Worm (Caenorhabditis elegans) whole organism, L4 larva: ENCODE measurements around the gene T07C4.12.

Source experiments
- F26F4.8 ChIP-seq: fragments of 200-800 bp; sonication (Bioruptor generic); conservative IDR thresholded peaks from 2 replicates; pipeline ENCODE4 v1.3.6; 2022; ENCODE audit warnings: missing genetic modification characterization, missing compliant biosample characterization
- F44E2.7 ChIP-seq: fragments of 200-800 bp; sonication (Bioruptor generic); IDR thresholded peaks from 2 replicates; pipeline ENCODE4 v2.1.2; 2022; ENCODE audit warnings: missing genetic modification characterization, missing compliant biosample characterization
- R02D3.7 ChIP-seq: fragments of 150-350 bp; sonication (generic microtip); optimal IDR thresholded peaks from 3 replicates; lab custom pipeline; 2014; ENCODE audit warnings: missing biosample characterization, missing genetic modification characterization
- Y48G9A.11 ChIP-seq: fragments of 200-800 bp; sonication (Bioruptor generic); IDR thresholded peaks from 2 replicates; pipeline ENCODE4 v1.3.6; 2022; ENCODE audit warnings: missing genetic modification reagents, missing genetic modification characterization, missing compliant biosample characterization
- Y75B8A.6 ChIP-seq: fragments of 200-800 bp; sonication (Bioruptor generic); IDR thresholded peaks from 2 replicates; pipeline ENCODE4 v1.3.6; 2022; ENCODE audit warnings: missing genetic modification reagents, missing genetic modification characterization, missing compliant biosample characterization
- aha-1 ChIP-seq: fragments of 150-350 bp; peaks from one replicate; lab custom pipeline; 2014; ENCODE audit warnings: missing biosample characterization, missing genetic modification characterization
- aly-2 ChIP-seq: sonication (generic microtip); optimal IDR thresholded peaks from 2 replicates; lab custom pipeline; 2018; ENCODE audit warnings: missing biosample characterization, missing genetic modification characterization
- attf-4 ChIP-seq: sonication (generic microtip); optimal IDR thresholded peaks from 3 replicates; lab custom pipeline; 2017; ENCODE audit warnings: missing biosample characterization, missing genetic modification characterization
- ceh-20 ChIP-seq: fragments of 200-800 bp; sonication (Bioruptor generic); IDR thresholded peaks from 2 replicates; pipeline ENCODE4 v1.3.6; 2022; ENCODE audit warnings: missing genetic modification reagents, missing genetic modification characterization, missing compliant biosample characterization
- cey-2 ChIP-seq: sonication (generic microtip); optimal IDR thresholded peaks from 3 replicates; lab custom pipeline; 2017; ENCODE audit warnings: missing genetic modification characterization, mild to moderate bottlenecking, missing compliant biosample characterization, antibody characterized with exemption, borderline replicate concordance; ENCODE audit not compliant: insufficient read depth
- ctbp-1 ChIP-seq: fragments of 200-800 bp; sonication (Bioruptor generic); IDR thresholded peaks from 2 replicates; pipeline ENCODE4 v1.3.6; 2022; ENCODE audit warnings: missing genetic modification reagents, missing genetic modification characterization, missing compliant biosample characterization
- daf-16 ChIP-seq, 3 experiments: sonication (generic microtip); optimal IDR thresholded peaks; 2 replicates each; lab custom pipeline; 2016 to 2017; ENCODE audit warnings: missing genetic modification characterization in 3 of 3, missing genetic modification reagents in 3 of 3, mild to moderate bottlenecking in 2 of 3, missing compliant biosample characterization in 2 of 3, missing biosample characterization in 1 of 3, moderate library complexity in 1 of 3
- daf-19 ChIP-seq: fragments of 200-800 bp; sonication (Bioruptor generic); conservative IDR thresholded peaks from 2 replicates; pipeline ENCODE4 v1.3.6; 2022; ENCODE audit warnings: missing genetic modification characterization, missing compliant biosample characterization
- duxl-1 ChIP-seq: sonication (generic microtip); optimal IDR thresholded peaks from 2 replicates; lab custom pipeline; 2016; ENCODE audit warnings: mild to moderate bottlenecking, missing genetic modification characterization, moderate library complexity, missing compliant biosample characterization; ENCODE audit not compliant: poor library complexity
- dve-1 ChIP-seq: sonication (generic microtip); optimal IDR thresholded peaks from 2 replicates; lab custom pipeline; 2017; ENCODE audit warnings: antibody characterized with exemption, mild to moderate bottlenecking, missing genetic modification characterization, missing compliant biosample characterization; ENCODE audit not compliant: insufficient read depth
- fkh-10 ChIP-seq: fragments of 150-350 bp; optimal IDR thresholded peaks from 2 replicates; lab custom pipeline; 2014; ENCODE audit warnings: missing biosample characterization, missing genetic modification reagents, missing genetic modification characterization
- hlh-11 ChIP-seq: fragments of 200-800 bp; sonication (Bioruptor generic); optimal IDR thresholded peaks from 2 replicates; lab custom pipeline; 2018; ENCODE audit warnings: mild to moderate bottlenecking, missing genetic modification characterization, missing compliant biosample characterization
- hmg-1.1 ChIP-seq: fragments of 200-800 bp; sonication (Bioruptor generic); IDR thresholded peaks from 2 replicates; pipeline ENCODE4 v1.3.6; 2022; ENCODE audit warnings: missing genetic modification reagents, missing genetic modification characterization, missing compliant biosample characterization
- jun-1 ChIP-seq: fragments of 150-350 bp; optimal IDR thresholded peaks from 2 replicates; lab custom pipeline; 2014; ENCODE audit warnings: missing biosample characterization, missing genetic modification reagents, missing genetic modification characterization
- lim-7 ChIP-seq: fragments of 200-800 bp; sonication (Bioruptor generic); IDR thresholded peaks from 2 replicates; pipeline ENCODE4 v1.3.6; 2022; ENCODE audit warnings: missing genetic modification characterization, missing compliant biosample characterization
- madf-9 ChIP-seq: fragments of 200-800 bp; sonication (Bioruptor generic); conservative IDR thresholded peaks from 2 replicates; pipeline ENCODE4 v1.3.6; 2022; ENCODE audit warnings: missing genetic modification reagents, missing genetic modification characterization, missing compliant biosample characterization
- mep-1 ChIP-seq: fragments of 150-350 bp; sonication (generic microtip); optimal IDR thresholded peaks from 3 replicates; lab custom pipeline; 2014; ENCODE audit warnings: missing biosample characterization, missing genetic modification characterization
- mes-2 ChIP-seq: sonication (generic microtip); optimal IDR thresholded peaks from 2 replicates; lab custom pipeline; 2016; ENCODE audit warnings: missing genotype, mild to moderate bottlenecking, missing genetic modification characterization, missing compliant biosample characterization; ENCODE audit not compliant: poor library complexity, severe bottlenecking
- mxl-2 ChIP-seq: fragments of 200-800 bp; sonication (Bioruptor generic); conservative IDR thresholded peaks from 2 replicates; pipeline ENCODE4 v1.3.6; 2022; ENCODE audit warnings: missing genetic modification reagents, missing genetic modification characterization, missing compliant biosample characterization
- mxl-3 ChIP-seq: fragments of 200-800 bp; sonication (Bioruptor generic); optimal IDR thresholded peaks from 2 replicates; lab custom pipeline; 2018; ENCODE audit warnings: mild to moderate bottlenecking, missing genetic modification characterization, missing compliant biosample characterization
- nhr-102 ChIP-seq: sonication (generic microtip); optimal IDR thresholded peaks from 2 replicates; lab custom pipeline; 2016; ENCODE audit warnings: mild to moderate bottlenecking, missing genetic modification characterization, moderate library complexity, missing compliant biosample characterization
- nhr-111 ChIP-seq: fragments of 200-800 bp; sonication (Bioruptor generic); optimal IDR thresholded peaks from 2 replicates; lab custom pipeline; 2018; ENCODE audit warnings: mild to moderate bottlenecking, missing genetic modification characterization, missing compliant biosample characterization
- nhr-25 ChIP-seq: sonication (generic microtip); optimal IDR thresholded peaks from 2 replicates; lab custom pipeline; 2017; ENCODE audit warnings: missing genetic modification characterization, mild to moderate bottlenecking, missing compliant biosample characterization, antibody characterized with exemption, moderate library complexity, borderline replicate concordance; ENCODE audit not compliant: insufficient read depth
- nhr-48 ChIP-seq: sonication (generic microtip); optimal IDR thresholded peaks from 2 replicates; lab custom pipeline; 2016; ENCODE audit warnings: mild to moderate bottlenecking, missing genetic modification characterization, missing compliant biosample characterization
- nhr-76 ChIP-seq: fragments of 150-350 bp; optimal IDR thresholded peaks from 2 replicates; lab custom pipeline; 2014; ENCODE audit warnings: missing biosample characterization, missing genetic modification characterization
- nhr-77 ChIP-seq: fragments of 150-350 bp; optimal IDR thresholded peaks from 2 replicates; lab custom pipeline; 2014; ENCODE audit warnings: missing biosample characterization, missing genetic modification characterization
- php-3 ChIP-seq: fragments of 200-800 bp; sonication (Bioruptor generic); IDR thresholded peaks from 2 replicates; pipeline ENCODE4 v1.3.6; 2022; ENCODE audit warnings: missing genetic modification reagents, missing genetic modification characterization, missing compliant biosample characterization
- pqm-1 ChIP-seq: sonication (generic microtip); optimal IDR thresholded peaks from 2 replicates; lab custom pipeline; 2017; ENCODE audit warnings: missing biosample characterization, missing genetic modification characterization
- snpc-1.2 ChIP-seq: fragments of 200-800 bp; sonication (Bioruptor generic); IDR thresholded peaks from 2 replicates; pipeline ENCODE4 v1.3.6; 2022; ENCODE audit warnings: missing genetic modification reagents, missing genetic modification characterization, missing compliant biosample characterization
- snpc-4 ChIP-seq: fragments of 150-350 bp; optimal IDR thresholded peaks from 2 replicates; lab custom pipeline; 2014; ENCODE audit warnings: missing biosample characterization, missing genetic modification characterization
- zfp-2 ChIP-seq: sonication (generic microtip); optimal IDR thresholded peaks from 2 replicates; lab custom pipeline; 2016; ENCODE audit warnings: mild to moderate bottlenecking, missing genetic modification characterization, missing compliant biosample characterization
- zfp-3 ChIP-seq: fragments of 200-800 bp; sonication (Bioruptor generic); conservative IDR thresholded peaks from 2 replicates; pipeline ENCODE4 v1.3.6; 2022; ENCODE audit warnings: missing genetic modification reagents, missing genetic modification characterization, missing compliant biosample characterization
- zip-11 ChIP-seq: fragments of 200-800 bp; sonication (Bioruptor generic); IDR thresholded peaks from 2 replicates; pipeline ENCODE4 v1.3.6; 2022; ENCODE audit warnings: missing genetic modification characterization, missing compliant biosample characterization

T07C4.12 gene

DNA sequence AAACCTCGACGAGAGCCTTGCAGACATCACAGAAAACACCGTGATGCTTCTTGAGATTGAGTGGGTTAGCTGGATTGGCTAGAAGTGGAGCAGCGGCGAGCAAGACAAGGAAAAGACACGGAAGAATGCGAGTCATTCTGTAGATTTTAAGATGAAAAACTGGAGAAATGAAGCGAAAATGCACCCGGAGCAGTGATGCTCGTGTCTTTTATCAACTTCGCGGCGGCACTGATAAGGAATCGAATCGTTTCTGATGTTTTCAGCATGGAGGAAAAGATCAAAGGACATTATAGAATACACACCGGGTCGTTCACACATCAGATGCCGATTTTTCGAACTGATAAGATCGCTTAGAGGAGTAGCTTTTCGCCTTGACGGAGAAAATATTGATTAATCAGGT lies 22.9 kb upstream of the T07C4.12 start, which contains the start of gene spp-1 (continued):
- TF ChIP-seq mxl-3 (GFP tag; lab: Kevin White, UChicago) = no peak
- TF ChIP-seq attf-4 (tag; lab: Kevin White, UChicago) = no peak
- TF ChIP-seq nhr-102 (tag; lab: Kevin White, UChicago) = peak; percentile 22
- peak; percentile 90 for TF ChIP-seq dve-1
- TF ChIP-seq zip-11 (GFP tag; lab: Robert Waterston, UW) = no peak
- TF ChIP-seq pqm-1 (tag; lab: Kevin White, UChicago) = peak; percentile 86
- TF ChIP-seq hlh-11 = peak; percentile 84
- no peak for TF ChIP-seq F44E2.7 (GFP tag; lab: Robert Waterston, UW)
- TF ChIP-seq snpc-1.2 = no peak
- TF ChIP-seq Y75B8A.6 (GFP tag; lab: Robert Waterston, UW) = no peak
- TF ChIP-seq, all 104 proteins: peak for 17

ce11 chrIII:10354591-10354990 lies 22.1 kb upstream of the T07C4.12 start:
- no peak for TF ChIP-seq cey-2 (tag; lab: Kevin White, UChicago)
- TF ChIP-seq nhr-76 (tag; lab: Kevin White, UChicago) = no peak
- TF ChIP-seq nhr-102 (tag; lab: Kevin White, UChicago) = no peak
- peak in 1 of 2 experiments; percentile 6 for TF ChIP-seq daf-16 (GFP tag; optimal IDR thresholded peaks at IDR 0.05; lab: Kevin White, UChicago)
- TF ChIP-seq daf-16 (tag; optimal IDR thresholded peaks at IDR 0.05; lab: Kevin White, UChicago) = peak; percentile 63
- peak; percentile 34 for TF ChIP-seq nhr-77 (tag; lab: Kevin White, UChicago)
- peak; percentile 83 for TF ChIP-seq aha-1
- no peak for TF ChIP-seq attf-4 (tag; lab: Kevin White, UChicago)
- TF ChIP-seq daf-19 (GFP tag; lab: Robert Waterston, UW) = no peak
- TF ChIP-seq Y48G9A.11 (GFP tag; lab: Robert Waterston, UW) = no peak
- TF ChIP-seq jun-1 (tag; lab: Kevin White, UChicago) = no peak
- TF ChIP-seq dve-1 = peak; percentile 60
- TF ChIP-seq fkh-10 (GFP tag; lab: Kevin White, UChicago) = no peak
- TF ChIP-seq Y75B8A.6 (GFP tag; lab: Robert Waterston, UW) = no peak
- peak; percentile 32 for TF ChIP-seq duxl-1 (tag; lab: Kevin White, UChicago)
- TF ChIP-seq ctbp-1 (GFP tag; lab: Robert Waterston, UW) = no peak
- TF ChIP-seq mes-2 (tag; lab: Kevin White, UChicago) = no peak
- TF ChIP-seq lim-7 (GFP tag; lab: Robert Waterston, UW) = no peak
- no peak for TF ChIP-seq snpc-4 (tag; lab: Kevin White, UChicago)
- TF ChIP-seq zfp-3 (GFP tag; lab: Robert Waterston, UW) = 0 out of 2 replicates have a peak, but pooled peaks have one; percentile 49
- no peak for TF ChIP-seq nhr-25
- no peak for TF ChIP-seq hmg-1.1 (GFP tag; lab: Robert Waterston, UW)
- TF ChIP-seq, all 104 proteins: peak for 6

DNA sequence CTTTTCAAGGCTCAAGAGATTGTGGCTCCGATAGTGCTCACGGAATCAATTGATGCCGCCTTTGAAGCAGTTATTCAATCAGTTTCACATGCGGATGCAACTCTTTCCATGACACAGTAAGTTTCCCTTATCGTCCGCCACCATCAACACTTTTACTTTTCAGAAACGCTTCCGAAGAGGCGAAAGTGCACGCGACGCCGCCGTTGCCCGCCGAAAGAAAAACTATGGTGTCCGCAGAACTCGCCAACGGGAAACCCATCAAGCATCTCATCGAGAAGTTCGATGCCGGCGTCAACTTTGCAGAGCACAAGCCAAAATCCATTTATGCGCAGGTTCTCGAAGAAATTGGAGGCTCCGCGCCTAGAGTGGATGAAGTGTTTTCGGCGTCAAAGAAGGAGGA lies 21.0 kb upstream of the T07C4.12 start:
- no peak for TF ChIP-seq php-3 (GFP tag; lab: Robert Waterston, UW)
- TF ChIP-seq snpc-1.2 = no peak
- TF ChIP-seq aly-2 (tag; lab: Kevin White, UChicago) = no peak
- TF ChIP-seq jun-1 (tag; lab: Kevin White, UChicago) = no peak
- no peak for TF ChIP-seq nhr-111
- TF ChIP-seq nhr-48 (tag; lab: Kevin White, UChicago) = no peak
- TF ChIP-seq mxl-2 (GFP tag; lab: Robert Waterston, UW) = no peak
- TF ChIP-seq madf-9 (GFP tag; lab: Robert Waterston, UW) = no peak
- no peak for TF ChIP-seq zfp-2 (tag; lab: Kevin White, UChicago)
- TF ChIP-seq R02D3.7 = no peak
- no peak for TF ChIP-seq F26F4.8 (GFP tag; lab: Robert Waterston, UW)
- TF ChIP-seq mep-1 (tag; lab: Kevin White, UChicago) = no peak
- TF ChIP-seq ceh-20 = no peak
- no peak for TF ChIP-seq fkh-10 (GFP tag; lab: Kevin White, UChicago)
- TF ChIP-seq hmg-1.1 (GFP tag; lab: Robert Waterston, UW) = no peak
- TF ChIP-seq, all 104 proteins: peak for 0
